Worm (Caenorhabditis elegans) whole organism, L4/young adult: Measurements from ENCODE around the gene C12D8.20.

ENCODE experiments used
- W03F9.2 ChIP-seq: fragments of 150-350 bp; optimal IDR thresholded peaks from 2 replicates; lab custom pipeline; 2014; ENCODE audit warnings: missing biosample characterization, missing genetic modification characterization
- him-1 ChIP-seq: sonication (generic microtip); optimal IDR thresholded peaks from 2 replicates; lab custom pipeline; 2016; ENCODE audit warnings: missing genotype, missing genetic modification reagents, missing genetic modification characterization, missing compliant biosample characterization

ce11 chrV:10190081-10190556 is 32.0 kb upstream of the C12D8.20 start, which contains the start of gene ZK856.5:
- no peak for TF ChIP-seq him-1 (tag; lab: Kevin White, UChicago)
- no peak for TF ChIP-seq W03F9.2 (tag; lab: Kevin White, UChicago)
